Worm (Caenorhabditis elegans): ENCODE results near the gene dmd-5.

Gene dmd-5

DNA sequence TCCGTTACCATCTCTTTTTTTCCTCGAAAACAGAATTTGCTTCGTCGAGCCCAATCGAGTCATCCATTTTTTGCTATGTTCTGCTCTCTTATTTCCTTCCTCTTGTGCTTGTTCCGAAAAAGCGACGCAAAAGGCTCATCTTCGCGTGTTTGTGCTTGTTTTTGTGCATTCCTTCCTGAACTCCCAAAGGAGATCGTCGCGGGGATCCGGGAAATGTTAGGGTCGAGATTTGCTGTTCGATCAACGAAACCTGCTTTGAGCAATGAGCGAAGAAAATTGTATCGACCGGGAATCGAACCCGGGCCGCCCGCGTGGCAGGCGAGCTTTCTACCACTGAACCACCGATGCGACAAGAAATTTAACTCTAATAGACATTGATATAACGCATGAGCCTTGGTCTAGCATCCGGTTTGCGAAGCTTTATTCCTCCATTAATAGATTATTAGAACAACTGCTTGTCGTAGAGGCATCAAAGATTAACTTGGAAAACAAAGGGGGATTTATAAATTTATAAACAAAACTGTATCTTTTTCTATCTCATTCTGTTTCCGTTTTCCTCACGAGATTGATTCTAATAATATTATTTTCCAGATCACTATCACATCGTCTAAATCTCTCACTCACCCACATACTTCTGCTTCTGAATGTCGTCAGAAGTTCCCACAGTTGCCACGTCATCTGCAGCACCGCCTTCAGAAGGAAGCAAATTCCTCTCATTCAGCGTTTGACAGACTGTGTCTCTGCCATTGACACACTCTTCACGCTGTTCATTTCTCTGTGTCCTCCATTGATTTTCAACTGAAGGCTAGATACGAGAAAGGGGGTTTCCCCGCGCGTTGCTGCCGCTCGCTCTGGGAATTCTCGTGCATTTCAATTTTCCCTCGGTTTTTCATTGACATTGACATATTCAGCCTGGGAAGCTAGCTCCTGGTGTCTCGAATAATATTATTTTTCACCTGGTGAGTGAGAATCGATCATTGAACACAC is 8.2 kb upstream of the dmd-5 start, which contains the start of gene K05F1.6:
TSS of gene K05F1.6 (plus strand) at position 586 of the 987 bp plus-strand sequence.
- TF ChIP-seq ceh-45 (GFP tag; IDR thresholded peaks at IDR 0.05) (peak; percentile 65; the same call in 1 of the 2 replicates), gmeb-2 (tag; optimal IDR thresholded peaks at IDR 0.05) (peak; percentile 55), sdc-2 (tag; optimal IDR thresholded peaks at IDR 0.05) (peak; percentile 41), ceh-9 (tag; optimal IDR thresholded peaks at IDR 0.05) (peak; percentile 61), lim-6 (tag; optimal IDR thresholded peaks at IDR 0.05) (no peak), K02D7.2 (tag; optimal IDR thresholded peaks at IDR 0.05) (peak; percentile 77), hlh-13 (GFP tag; optimal IDR thresholded peaks at IDR 0.05) (peak; percentile 39), unc-86 (tag; optimal IDR thresholded peaks at IDR 0.05) (no peak), rnt-1 (tag; optimal IDR thresholded peaks at IDR 0.05) (no peak), fax-1 (tag; optimal IDR thresholded peaks at IDR 0.05) (no peak), eyg-1 (tag; optimal IDR thresholded peaks at IDR 0.05) (no peak), nhr-232 (tag; optimal IDR thresholded peaks at IDR 0.05) (peak; percentile 49), pax-1 (tag; optimal IDR thresholded peaks at IDR 0.05) (no peak), pat-9 (tag; optimal IDR thresholded peaks at IDR 0.05) (peak; percentile 42), unc-55 (GFP tag; optimal IDR thresholded peaks at IDR 0.05) (peak; percentile 12), ttx-3 (tag; optimal IDR thresholded peaks at IDR 0.05) (peak; percentile 38), tbx-2 (tag; optimal IDR thresholded peaks at IDR 0.05) (peak; percentile 60), pros-1 (tag; optimal IDR thresholded peaks at IDR 0.05) (no peak), ceh-34 (tag; optimal IDR thresholded peaks at IDR 0.05) (peak; percentile 28), ceh-2 (tag; optimal IDR thresholded peaks at IDR 0.05) (peak; percentile 34), odd-2 (tag; optimal IDR thresholded peaks at IDR 0.05) (peak; percentile 2), pqm-1 (tag; optimal IDR thresholded peaks at IDR 0.05) (peak; percentile 44), K09A11.1 (tag; optimal IDR thresholded peaks at IDR 0.05; ENCODE audit: insufficient read depth) (no peak), Y22D7AL.16 (tag; optimal IDR thresholded peaks at IDR 0.05) (peak; percentile 53), hlh-8 (tag; optimal IDR thresholded peaks at IDR 0.05) (no peak), npax-4 (tag; optimal IDR thresholded peaks at IDR 0.05) (peak; percentile 27), pha-2 (tag; optimal IDR thresholded peaks at IDR 0.05) (peak; percentile 48), mec-3 (tag; optimal IDR thresholded peaks at IDR 0.05; ENCODE audit: borderline replicate concordance) (no peak), ama-1 (optimal IDR thresholded peaks at IDR 0.05) (no peak), ceh-19 (GFP tag; optimal IDR thresholded peaks at IDR 0.05) (peak; percentile 73), elt-2 (tag; optimal IDR thresholded peaks at IDR 0.05) (peak; percentile 90), pag-3 (tag; optimal IDR thresholded peaks at IDR 0.05; ENCODE audit: borderline replicate concordance) (peak; percentile 24), unc-3 (GFP tag; conservative IDR thresholded peaks at IDR 0.05) (no peak; the same call in 1 of the 2 replicates), unc-3 (tag; optimal IDR thresholded peaks at IDR 0.05) (peak; percentile 9), dmd-4 (tag; optimal IDR thresholded peaks at IDR 0.05; ENCODE audit: borderline replicate concordance) (peak; percentile 55), tbx-7 (tag; optimal IDR thresholded peaks at IDR 0.05) (no peak), ref-2 (tag; optimal IDR thresholded peaks at IDR 0.05) (peak; percentile 41), ceh-18 (tag; optimal IDR thresholded peaks at IDR 0.05) (peak; percentile 45), unc-42 (tag; optimal IDR thresholded peaks at IDR 0.05) (no peak), hlh-30 (tag; optimal IDR thresholded peaks at IDR 0.05; ENCODE audit: insufficient read depth) (no peak), fkh-10 (GFP tag; optimal IDR thresholded peaks at IDR 0.05) (no peak), ceh-6 (GFP tag; optimal IDR thresholded peaks at IDR 0.05) (peak; percentile 44), nfya-1 (tag; optimal IDR thresholded peaks at IDR 0.05) (peak; percentile 40), lin-11 (tag; optimal IDR thresholded peaks at IDR 0.05) (peak; percentile 29), ceh-31 (tag; optimal IDR thresholded peaks at IDR 0.05) (peak; percentile 44), nhr-11 (tag; optimal IDR thresholded peaks at IDR 0.05) (no peak), ets-4 (tag; optimal IDR thresholded peaks at IDR 0.05) (peak; percentile 6), fkh-6 (tag; optimal IDR thresholded peaks at IDR 0.05) (no peak), che-1 (tag; optimal IDR thresholded peaks at IDR 0.05) (peak; percentile 63), ceh-22 (tag; optimal IDR thresholded peaks at IDR 0.05) (no peak), zip-5 (tag; optimal IDR thresholded peaks at IDR 0.05) (no peak)

Data from whole organism, late embryonic.